Fruit fly (Drosophila melanogaster) whole organism, embryonic: ENCODE results near the gene CG8149.

Source experiments
- BEAF-32 ChIP-seq: fragments of 200-800 bp; sonication (Bioruptor generic); optimal IDR thresholded peaks from 3 replicates; lab custom pipeline; 2017; ENCODE audit warnings: missing biosample characterization, missing genetic modification characterization, mild to moderate bottlenecking, moderate library complexity, missing genetic modification reagents
- Bgb ChIP-seq: fragments of 200-800 bp; sonication (Bioruptor generic); IDR thresholded peaks from 2 replicates; pipeline ENCODE4 v1.3.6; 2022; ENCODE audit warnings: missing biosample characterization, missing genetic modification characterization; ENCODE audit not compliant: partially characterized antibody
- CG10462 ChIP-seq: fragments of 200-800 bp; sonication (Bioruptor generic); optimal IDR thresholded peaks from 2 replicates; lab custom pipeline; 2016; ENCODE audit warnings: missing biosample characterization, missing genetic modification characterization
- CG11504 ChIP-seq: fragments of 200-800 bp; sonication (Bioruptor generic); optimal IDR thresholded peaks from 3 replicates; lab custom pipeline; 2019; ENCODE audit warnings: missing biosample characterization, mild to moderate bottlenecking, missing genetic modification characterization, moderate library complexity
- CG12299 ChIP-seq: fragments of 200-800 bp; sonication (Bioruptor generic); optimal IDR thresholded peaks from 2 replicates; lab custom pipeline; 2018; ENCODE audit warnings: missing biosample characterization, mild to moderate bottlenecking, missing genetic modification characterization
- CG12942 ChIP-seq: fragments of 200-800 bp; sonication (Bioruptor generic); optimal IDR thresholded peaks from 3 replicates; lab custom pipeline; 2016; ENCODE audit warnings: missing biosample characterization, missing genetic modification characterization
- CG17802 ChIP-seq: fragments of 200-800 bp; sonication (Bioruptor generic); optimal IDR thresholded peaks from 2 replicates; lab custom pipeline; 2018; ENCODE audit warnings: missing biosample characterization, mild to moderate bottlenecking, missing genetic modification characterization, moderate library complexity
- CG18476 ChIP-seq: fragments of 200-800 bp; sonication (Bioruptor generic); optimal IDR thresholded peaks from 2 replicates; lab custom pipeline; 2016; ENCODE audit warnings: missing biosample characterization, mild to moderate bottlenecking, missing genetic modification characterization
- CG2199 ChIP-seq: fragments of 200-800 bp; sonication (Bioruptor generic); IDR thresholded peaks from 3 replicates; pipeline ENCODE4 v1.3.6; 2022; ENCODE audit warnings: missing biosample characterization, missing genetic modification characterization
- CG30431 ChIP-seq: fragments of 200-800 bp; sonication (Bioruptor generic); optimal IDR thresholded peaks from 2 replicates; lab custom pipeline; 2017; ENCODE audit warnings: missing biosample characterization, missing genetic modification characterization
- CG31441 ChIP-seq: fragments of 200-800 bp; sonication (Bioruptor generic); IDR thresholded peaks from 2 replicates; pipeline ENCODE4 v1.3.6; 2022; ENCODE audit warnings: missing biosample characterization, missing genetic modification characterization
- CG32532 ChIP-seq: fragments of 200-800 bp; sonication (Bioruptor generic); IDR thresholded peaks from 2 replicates; pipeline ENCODE4 v1.3.6; 2022; ENCODE audit warnings: missing biosample characterization, missing genetic modification characterization
- CG33213 ChIP-seq: fragments of 200-800 bp; sonication (Bioruptor generic); optimal IDR thresholded peaks from 3 replicates; lab custom pipeline; 2016; ENCODE audit warnings: missing biosample characterization, missing genetic modification characterization
- CG6254 ChIP-seq: fragments of 200-800 bp; sonication (Bioruptor generic); optimal IDR thresholded peaks from 3 replicates; lab custom pipeline; 2017; ENCODE audit warnings: mild to moderate bottlenecking, missing biosample characterization, missing genetic modification reagents, missing genetic modification characterization
- CG7271 ChIP-seq: fragments of 200-800 bp; sonication (Bioruptor generic); optimal IDR thresholded peaks from 2 replicates; lab custom pipeline; 2018; ENCODE audit warnings: missing biosample characterization, mild to moderate bottlenecking, missing genetic modification characterization, moderate library complexity
- CG7786 ChIP-seq: fragments of 200-800 bp; sonication (Bioruptor generic); optimal IDR thresholded peaks from 2 replicates; lab custom pipeline; 2016; ENCODE audit warnings: missing biosample characterization, missing genetic modification characterization
- CG8924 ChIP-seq: fragments of 200-800 bp; optimal IDR thresholded peaks from 3 replicates; lab custom pipeline; 2019; ENCODE audit warnings: missing biosample characterization, mild to moderate bottlenecking, missing genetic modification characterization, moderate library complexity
- CG9609 ChIP-seq: fragments of 200-800 bp; sonication (Bioruptor generic); optimal IDR thresholded peaks from 3 replicates; lab custom pipeline; 2016; ENCODE audit warnings: missing biosample characterization, missing genetic modification characterization
- Camta ChIP-seq: fragments of 200-800 bp; sonication (Bioruptor generic); optimal IDR thresholded peaks from 2 replicates; lab custom pipeline; 2016; ENCODE audit warnings: missing biosample characterization, missing genetic modification characterization
- Dbx ChIP-seq: fragments of 200-800 bp; sonication (Bioruptor generic); IDR thresholded peaks from 3 replicates; pipeline ENCODE4 v1.3.6; 2022; ENCODE audit warnings: missing biosample characterization, missing genetic modification characterization
- Ets97D ChIP-seq: fragments of 200-800 bp; sonication (Bioruptor generic); optimal IDR thresholded peaks from 3 replicates; lab custom pipeline; 2016; ENCODE audit warnings: missing biosample characterization, missing genetic modification characterization
- GATAe ChIP-seq: fragments of 200-800 bp; sonication (Bioruptor generic); conservative IDR thresholded peaks from 2 replicates; pipeline ENCODE4 v1.3.6; 2022; ENCODE audit warnings: missing biosample characterization, missing genetic modification characterization
- Hand ChIP-seq: fragments of 200-800 bp; sonication (Bioruptor generic); optimal IDR thresholded peaks from 2 replicates; lab custom pipeline; 2017; ENCODE audit warnings: mild to moderate bottlenecking, missing biosample characterization, missing genetic modification reagents, missing genetic modification characterization
- Hr39 ChIP-seq: fragments of >200 bp; optimal IDR thresholded peaks from 2 replicates; lab custom pipeline; 2017
- Jarid2 ChIP-seq: fragments of 200-800 bp; sonication (Bioruptor generic); optimal IDR thresholded peaks from 3 replicates; lab custom pipeline; 2017; ENCODE audit warnings: mild to moderate bottlenecking, missing biosample characterization, missing genetic modification reagents, missing genetic modification characterization
- MESR4 ChIP-seq: fragments of 200-800 bp; sonication (Bioruptor generic); optimal IDR thresholded peaks from 2 replicates; lab custom pipeline; 2018; ENCODE audit warnings: missing biosample characterization, mild to moderate bottlenecking, missing genetic modification characterization, moderate library complexity
- Max ChIP-seq: fragments of 200-800 bp; sonication (Bioruptor generic); optimal IDR thresholded peaks from 2 replicates; lab custom pipeline; 2016; ENCODE audit warnings: missing biosample characterization, mild to moderate bottlenecking, missing genetic modification characterization
- Med ChIP-seq: fragments of 200-800 bp; sonication (Bioruptor generic); peaks from one replicate; lab custom pipeline; 2016; ENCODE audit warnings: missing biosample characterization, missing genetic modification characterization, mild to moderate bottlenecking, inconsistent platforms, moderate library complexity
- Usf ChIP-seq: fragments of 200-800 bp; sonication (Bioruptor generic); optimal IDR thresholded peaks from 2 replicates; lab custom pipeline; 2017; ENCODE audit warnings: missing genotype, missing biosample characterization, missing genetic modification characterization
- Xbp1 ChIP-seq: fragments of 200-800 bp; sonication (Bioruptor generic); optimal IDR thresholded peaks from 3 replicates; lab custom pipeline; 2016; ENCODE audit warnings: missing biosample characterization, mild to moderate bottlenecking, missing genetic modification characterization
- aop ChIP-seq: fragments of 200-800 bp; sonication (Bioruptor generic); IDR thresholded peaks from 2 replicates; pipeline ENCODE4 v1.3.6; 2022; ENCODE audit warnings: missing biosample characterization, missing genetic modification characterization
- ap ChIP-seq: fragments of 200-800 bp; sonication (Bioruptor generic); IDR thresholded peaks from 2 replicates; pipeline ENCODE4 v1.3.6; 2022; ENCODE audit warnings: missing biosample characterization, missing genetic modification characterization
- ara ChIP-seq: fragments of 200-800 bp; sonication (Bioruptor generic); IDR thresholded peaks from 2 replicates; pipeline ENCODE4 v1.3.6; 2022; ENCODE audit warnings: missing biosample characterization, missing genetic modification characterization
- bcd ChIP-seq: fragments of 200-800 bp; sonication (Bioruptor generic); optimal IDR thresholded peaks from 2 replicates; lab custom pipeline; 2017; ENCODE audit warnings: missing biosample characterization, mild to moderate bottlenecking, missing genetic modification characterization
- chif ChIP-seq, 2 experiments: fragments of 200-800 bp; sonication (Bioruptor generic); optimal IDR thresholded peaks; 3 replicates each; lab custom pipeline; 2016; ENCODE audit warnings: missing biosample characterization in 2 of 2, missing genetic modification characterization in 2 of 2
- chm ChIP-seq: fragments of 200-800 bp; sonication (Bioruptor generic); IDR thresholded peaks from 2 replicates; pipeline ENCODE4 v1.3.6; 2022; ENCODE audit warnings: missing biosample characterization, missing genetic modification characterization
- danr ChIP-seq: fragments of 200-800 bp; sonication (Bioruptor generic); IDR thresholded peaks from 2 replicates; pipeline ENCODE4 v1.3.6; 2022; ENCODE audit warnings: missing biosample characterization, missing genetic modification characterization
- exex ChIP-seq: fragments of 200-800 bp; sonication (Bioruptor generic); optimal IDR thresholded peaks from 4 replicates; lab custom pipeline; 2018; ENCODE audit warnings: missing biosample characterization, mild to moderate bottlenecking, missing genetic modification characterization, moderate library complexity
- fd64A ChIP-seq: fragments of 200-800 bp; sonication (Bioruptor generic); optimal IDR thresholded peaks from 3 replicates; lab custom pipeline; 2018; ENCODE audit warnings: missing biosample characterization, mild to moderate bottlenecking, missing genetic modification characterization
- grau ChIP-seq: fragments of 200-800 bp; optimal IDR thresholded peaks from 3 replicates; lab custom pipeline; 2019; ENCODE audit warnings: missing biosample characterization, mild to moderate bottlenecking, missing genetic modification characterization, moderate library complexity
- grn ChIP-seq: fragments of 200-800 bp; sonication (Bioruptor generic); optimal IDR thresholded peaks from 3 replicates; lab custom pipeline; 2017; ENCODE audit warnings: missing biosample characterization, missing genetic modification characterization
- gsb ChIP-seq: fragments of 200-800 bp; sonication (Bioruptor generic); IDR thresholded peaks from 2 replicates; pipeline ENCODE4 v1.3.6; 2022; ENCODE audit warnings: missing biosample characterization, missing genetic modification characterization
- oc ChIP-seq: fragments of 200-800 bp; sonication (Bioruptor generic); optimal IDR thresholded peaks from 2 replicates; lab custom pipeline; 2018; ENCODE audit warnings: missing biosample characterization, mild to moderate bottlenecking, missing genetic modification characterization, moderate library complexity
- pzg ChIP-seq: fragments of 200-800 bp; sonication (Bioruptor generic); optimal IDR thresholded peaks from 3 replicates; lab custom pipeline; 2018; ENCODE audit warnings: missing biosample characterization, mild to moderate bottlenecking, missing genetic modification characterization, moderate library complexity
- sens ChIP-seq: fragments of 200-800 bp; sonication (Bioruptor generic); peaks from one replicate; lab custom pipeline; 2016; ENCODE audit warnings: missing biosample characterization, missing genetic modification characterization
- sqz ChIP-seq: fragments of 200-800 bp; sonication (Bioruptor generic); optimal IDR thresholded peaks from 3 replicates; lab custom pipeline; 2018; ENCODE audit warnings: missing biosample characterization, mild to moderate bottlenecking, missing genetic modification characterization
- stwl ChIP-seq: fragments of 200-800 bp; sonication (Bioruptor generic); optimal IDR thresholded peaks from 3 replicates; lab custom pipeline; 2018; ENCODE audit warnings: missing biosample characterization, mild to moderate bottlenecking, missing genetic modification characterization, moderate library complexity
- sug ChIP-seq: fragments of 200-800 bp; optimal IDR thresholded peaks from 2 replicates; lab custom pipeline; 2019; ENCODE audit warnings: missing biosample characterization, mild to moderate bottlenecking, missing genetic modification characterization, moderate library complexity
- tin ChIP-seq: fragments of 200-800 bp; sonication (Bioruptor generic); optimal IDR thresholded peaks from 3 replicates; lab custom pipeline; 2016; ENCODE audit warnings: missing biosample characterization, missing genetic modification characterization
- zen ChIP-seq: fragments of 200-800 bp; sonication (Bioruptor generic); optimal IDR thresholded peaks from 3 replicates; lab custom pipeline; 2018; ENCODE audit warnings: missing biosample characterization, mild to moderate bottlenecking, missing genetic modification characterization, moderate library complexity

Gene CG8149

DNA sequence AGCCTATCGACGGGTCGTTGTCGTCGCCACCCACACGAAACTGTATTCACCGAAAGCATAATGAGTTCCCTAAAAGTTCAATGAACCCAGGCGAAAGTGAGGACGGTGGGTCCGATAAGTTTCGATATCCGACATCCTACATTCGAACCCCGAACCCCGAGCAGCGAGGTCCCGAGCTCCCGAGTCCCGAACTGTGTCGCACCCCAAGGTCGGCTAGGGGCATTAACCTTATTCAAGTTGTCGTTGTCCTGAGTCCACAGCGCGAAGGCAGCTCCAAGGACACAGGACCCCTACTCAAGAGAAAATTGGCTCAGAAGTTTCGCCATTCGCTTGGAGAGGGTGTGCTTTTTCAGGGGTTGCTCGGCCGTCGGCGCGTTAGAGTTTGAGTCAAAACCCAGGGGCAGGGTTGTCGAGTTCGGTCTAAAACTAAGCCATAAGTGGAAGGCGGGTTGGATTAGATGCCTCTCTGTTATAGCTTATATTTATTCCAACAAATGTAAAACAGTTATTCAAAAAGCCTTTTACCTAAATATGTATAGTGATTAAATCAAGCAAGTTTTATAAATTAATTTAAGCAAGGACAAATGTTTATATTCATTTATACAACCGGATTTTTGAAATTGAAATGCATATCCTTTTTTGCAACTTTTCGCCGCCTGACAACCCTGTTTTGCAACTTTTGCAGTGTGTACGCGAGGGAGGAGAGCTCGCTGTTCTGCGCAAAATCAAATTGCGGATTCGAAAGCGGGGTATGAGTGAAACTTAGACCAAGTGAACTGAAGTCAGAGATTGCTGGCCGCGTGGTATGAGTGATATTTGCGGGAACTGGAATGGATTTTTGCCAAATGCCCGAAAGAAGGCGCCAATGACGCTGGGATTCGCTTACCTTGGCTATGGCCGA lies 44.8 kb upstream of the CG8149 start (continued):
- TF ChIP-seq CG31441 (GFP tag; lab: Robert Waterston, UW) (peak; percentile 74), CG2199 (no peak), CG33213 (no peak), aop (no peak), CG12942 (GFP tag; lab: Kevin White, UChicago) (no peak), grn (GFP tag; lab: Kevin White, UChicago) (no peak), bcd (GFP tag; lab: Kevin White, UChicago) (peak; percentile 69), CG6254 (no peak), CG11504 (tag; lab: Kevin White, UChicago) (peak; percentile 84), sens (GFP tag; lab: Kevin White, UChicago) (peak; percentile 82), zen (tag; lab: Kevin White, UChicago) (no peak), Hr39 (lab: Kevin White, UChicago) (no peak), Bgb (no peak), CG10462 (GFP tag; lab: Kevin White, UChicago) (no peak), MESR4 (GFP tag; lab: Kevin White, UChicago) (no peak), CG12299 (tag; lab: Kevin White, UChicago) (peak; percentile 80), Usf (GFP tag; lab: Kevin White, UChicago) (peak; percentile 3), pzg (GFP tag; lab: Kevin White, UChicago) (no peak), stwl (tag; lab: Kevin White, UChicago) (no peak), fd64A (no peak), CG9609 (no peak), CG7271 (no peak), Xbp1 (GFP tag; lab: Kevin White, UChicago) (peak; percentile 61), Med (GFP tag; lab: Kevin White, UChicago) (peak; percentile 88), gsb (GFP tag; lab: Robert Waterston, UW) (peak; percentile 30; the same call in 1 of the 2 replicates), sqz (GFP tag; lab: Kevin White, UChicago) (peak; percentile 34), BEAF-32 (GFP tag; lab: Kevin White, UChicago) (no peak), CG7786 (peak; percentile 49), Camta (GFP tag; lab: Kevin White, UChicago) (no peak), Dbx (GFP tag; lab: Robert Waterston, UW) (peak; percentile 41; the same call in 1 of the 3 replicates), CG17802 (tag; lab: Kevin White, UChicago) (no peak), oc (no peak), CG32532 (GFP tag; lab: Robert Waterston, UW) (peak; percentile 74), GATAe (GFP tag; lab: Robert Waterston, UW) (no peak), Max (GFP tag; lab: Kevin White, UChicago) (no peak), ap (GFP tag; lab: Robert Waterston, UW) (no peak), danr (no peak), CG30431 (peak; percentile 13), Hand (GFP tag; lab: Kevin White, UChicago) (peak; percentile 87), grau (tag; lab: Kevin White, UChicago) (peak; percentile 81), sug (tag; lab: Kevin White, UChicago) (peak; percentile 87), Jarid2 (GFP tag; lab: Kevin White, UChicago) (no peak), chm (GFP tag; lab: Robert Waterston, UW) (peak; percentile 37; the same call in 1 of the 2 replicates), ara (GFP tag; lab: Robert Waterston, UW) (no peak), CG8924 (tag; lab: Kevin White, UChicago) (peak; percentile 79), tin (GFP tag; lab: Kevin White, UChicago) (peak; percentile 61), Ets97D (GFP tag; lab: Kevin White, UChicago) (no peak), exex (tag; lab: Kevin White, UChicago) (peak; percentile 60), CG18476 (GFP tag; lab: Kevin White, UChicago) (peak; percentile 44), chif (GFP tag; optimal IDR thresholded peaks at IDR 0.05; lab: Kevin White, UChicago) (peak in 1 of 2 experiments; percentile 34)
